Fruit fly (Drosophila melanogaster): ENCODE measurements around the gene CG5989.

CG5989 gene

dm6 chr3L:8628964-8629363 lies 25.0 kb upstream of the CG5989 start (continued):
- TF ChIP-seq CG4424 (GFP tag; optimal IDR thresholded peaks at IDR 0.05): peak; percentile 61
- TF ChIP-seq dmrt11E (tag; optimal IDR thresholded peaks at IDR 0.05): peak; percentile 55
- TF ChIP-seq Ptx1 (GFP tag; IDR thresholded peaks at IDR 0.05): peak; percentile 79
- peak; percentile 30 for TF ChIP-seq CG10543 (GFP tag; optimal IDR thresholded peaks at IDR 0.05)
- TF ChIP-seq MBD-R2 (GFP tag; IDR thresholded peaks at IDR 0.05): no peak
- peak; percentile 50 for TF ChIP-seq Xbp1 (GFP tag; optimal IDR thresholded peaks at IDR 0.05)
- TF ChIP-seq Rx (GFP tag; IDR thresholded peaks at IDR 0.05): peak; percentile 47; the same call in 1 of the 2 replicates
- TF ChIP-seq CG10267 (tag; optimal IDR thresholded peaks at IDR 0.05): peak; percentile 74
- TF ChIP-seq Bdp1 (GFP tag; optimal IDR thresholded peaks at IDR 0.05): no peak
- peak; percentile 66 for TF ChIP-seq caup (GFP tag; optimal IDR thresholded peaks at IDR 0.05; ENCODE audit: severe bottlenecking)
- peak; percentile 58 for TF ChIP-seq ind (GFP tag; optimal IDR thresholded peaks at IDR 0.05)
- TF ChIP-seq Fer1 (GFP tag; optimal IDR thresholded peaks at IDR 0.05): peak; percentile 64
- no peak for TF ChIP-seq disco-r (GFP tag; optimal IDR thresholded peaks at IDR 0.05)
- TF ChIP-seq CG17328 (GFP tag; IDR thresholded peaks at IDR 0.05): peak; percentile 65
- TF ChIP-seq CG3847 (GFP tag; IDR thresholded peaks at IDR 0.05): peak; percentile 32; the same call in 1 of the 2 replicates
- no peak for TF ChIP-seq Bteb2 (GFP tag; optimal IDR thresholded peaks at IDR 0.05)
- TF ChIP-seq CG32532 (GFP tag; IDR thresholded peaks at IDR 0.05): peak; percentile 78
- peak; percentile 55 for TF ChIP-seq CG3281 (GFP tag; optimal IDR thresholded peaks at IDR 0.05)
- TF ChIP-seq CG15601 (tag; optimal IDR thresholded peaks at IDR 0.05): peak; percentile 52
- no peak for TF ChIP-seq odd (GFP tag; optimal IDR thresholded peaks at IDR 0.05)
- no peak for TF ChIP-seq kay (GFP tag; optimal IDR thresholded peaks at IDR 0.05)
- peak in 1 of 3 experiments; percentile 42 for TF ChIP-seq lola (GFP tag; optimal IDR thresholded peaks at IDR 0.05)
- TF ChIP-seq sisA (GFP tag; IDR thresholded peaks at IDR 0.05): peak; percentile 60
- TF ChIP-seq CG3838 (GFP tag; optimal IDR thresholded peaks at IDR 0.05): no peak
- no peak for TF ChIP-seq dan (GFP tag; IDR thresholded peaks at IDR 0.05)
- no peak for TF ChIP-seq yki (optimal IDR thresholded peaks at IDR 0.05)
- 0 out of 4 replicates have a peak, but pooled peaks have one; percentile 34 for TF ChIP-seq Gug (GFP tag; IDR thresholded peaks at IDR 0.05)
- TF ChIP-seq CG14014 (GFP tag; IDR thresholded peaks at IDR 0.05): no peak
- TF ChIP-seq CG8478 (optimal IDR thresholded peaks at IDR 0.05): no peak
- no peak for TF ChIP-seq gfzf (GFP tag; optimal IDR thresholded peaks at IDR 0.05)
- no peak for TF ChIP-seq CG42726 (GFP tag; IDR thresholded peaks at IDR 0.05; ENCODE audit: partially characterized antibody)
- TF ChIP-seq CG33213 (GFP tag; optimal IDR thresholded peaks at IDR 0.05): no peak
- TF ChIP-seq CG30403 (GFP tag; optimal IDR thresholded peaks at IDR 0.05): peak; percentile 8
- TF ChIP-seq vvl (GFP tag; IDR thresholded peaks at IDR 0.05): peak; percentile 85
- no peak for TF ChIP-seq CG15011 (GFP tag; optimal IDR thresholded peaks at IDR 0.05)
- TF ChIP-seq H2.0 (GFP tag; IDR thresholded peaks at IDR 0.05): peak; percentile 52; the same call in 1 of the 2 replicates
- TF ChIP-seq CG3995 (GFP tag; optimal IDR thresholded peaks at IDR 0.05): no peak
- TF ChIP-seq CG13296 (GFP tag; optimal IDR thresholded peaks at IDR 0.05): peak; percentile 75
- no peak for TF ChIP-seq CG6254 (GFP tag; optimal IDR thresholded peaks at IDR 0.05)
- TF ChIP-seq Stat92E (GFP tag; optimal IDR thresholded peaks at IDR 0.05): peak in 1 of 3 experiments; percentile 51
- no peak for TF ChIP-seq Lim3 (GFP tag; IDR thresholded peaks at IDR 0.05)
- TF ChIP-seq CG4820 (GFP tag; optimal IDR thresholded peaks at IDR 0.05): no peak
- peak; percentile 53 for TF ChIP-seq Deaf1 (tag; optimal IDR thresholded peaks at IDR 0.05)
- no peak for TF ChIP-seq CG13123 (GFP tag; optimal IDR thresholded peaks at IDR 0.05)
- TF ChIP-seq CG10147 (GFP tag; optimal IDR thresholded peaks at IDR 0.05): peak; percentile 66
- no peak for TF ChIP-seq Doc3 (GFP tag; IDR thresholded peaks at IDR 0.05; ENCODE audit: partially characterized antibody)
- no peak for TF ChIP-seq B-H2 (GFP tag; optimal IDR thresholded peaks at IDR 0.05)
- TF ChIP-seq ro (GFP tag; IDR thresholded peaks at IDR 0.05): peak; percentile 37; the same call in 1 of the 2 replicates
- TF ChIP-seq jing (GFP tag; optimal IDR thresholded peaks at IDR 0.05): no peak
- TF ChIP-seq knrl (GFP tag; IDR thresholded peaks at IDR 0.05; ENCODE audit: partially characterized antibody): no peak
- no peak for TF ChIP-seq unc-4 (GFP tag; IDR thresholded peaks at IDR 0.05; ENCODE audit: partially characterized antibody)
